Fruit fly (Drosophila melanogaster) whole organism, embryonic: ENCODE data around the gene RpL28.

Experiments used
- ATbp ChIP-seq: fragments of 200-800 bp; sonication (Bioruptor generic); optimal IDR thresholded peaks from 2 replicates; lab custom pipeline; 2017; ENCODE audit warnings: missing biosample characterization, mild to moderate bottlenecking, missing genetic modification characterization, missing genetic modification reagents
- Atf6 ChIP-seq: fragments of 200-800 bp; sonication (Bioruptor generic); IDR thresholded peaks from 2 replicates; pipeline ENCODE4 v1.3.6; 2022; ENCODE audit warnings: missing biosample characterization, missing genetic modification characterization
- CG11695 ChIP-seq: fragments of 200-800 bp; sonication (Bioruptor generic); IDR thresholded peaks from 3 replicates; pipeline ENCODE4 v1.3.6; 2022; ENCODE audit warnings: missing biosample characterization, missing genetic modification characterization
- CG11696 ChIP-seq: fragments of 200-800 bp; sonication (Bioruptor generic); IDR thresholded peaks from 2 replicates; pipeline ENCODE4 v1.3.6; 2022; ENCODE audit warnings: missing biosample characterization, missing genetic modification characterization
- CG12071 ChIP-seq: fragments of 200-800 bp; sonication (Bioruptor generic); optimal IDR thresholded peaks from 3 replicates; lab custom pipeline; 2018; ENCODE audit warnings: missing biosample characterization, mild to moderate bottlenecking, missing genetic modification characterization
- CG12104 ChIP-seq: fragments of 200-800 bp; sonication (Bioruptor generic); optimal IDR thresholded peaks from 3 replicates; lab custom pipeline; 2016; ENCODE audit warnings: missing biosample characterization, missing genetic modification characterization
- CG12391 ChIP-seq: fragments of 200-800 bp; sonication (Bioruptor generic); optimal IDR thresholded peaks from 3 replicates; lab custom pipeline; 2018; ENCODE audit warnings: missing biosample characterization, mild to moderate bottlenecking, missing genetic modification characterization, moderate library complexity
- CG12659 ChIP-seq: fragments of 200-800 bp; sonication (Bioruptor generic); optimal IDR thresholded peaks from 3 replicates; lab custom pipeline; 2017; ENCODE audit warnings: mild to moderate bottlenecking, missing biosample characterization, missing genetic modification reagents, missing genetic modification characterization
- CG13775 ChIP-seq: fragments of 200-800 bp; sonication (Bioruptor generic); optimal IDR thresholded peaks from 3 replicates; lab custom pipeline; 2017; ENCODE audit warnings: missing biosample characterization, mild to moderate bottlenecking, missing genetic modification characterization
- CG14667 ChIP-seq: fragments of 200-800 bp; sonication (Bioruptor generic); IDR thresholded peaks from 2 replicates; pipeline ENCODE4 v1.3.6; 2022; ENCODE audit warnings: missing biosample characterization, missing genetic modification characterization
- CG14710 ChIP-seq: fragments of 200-800 bp; sonication (Bioruptor generic); optimal IDR thresholded peaks from 3 replicates; lab custom pipeline; 2019; ENCODE audit warnings: missing biosample characterization, mild to moderate bottlenecking, missing genetic modification characterization, moderate library complexity
- CG15601 ChIP-seq: fragments of 200-800 bp; sonication (Bioruptor generic); optimal IDR thresholded peaks from 3 replicates; lab custom pipeline; 2019; ENCODE audit warnings: missing biosample characterization, mild to moderate bottlenecking, missing genetic modification characterization, moderate library complexity
- CG16813 ChIP-seq: fragments of 200-800 bp; sonication (Bioruptor generic); IDR thresholded peaks from 3 replicates; pipeline ENCODE4 v1.3.6; 2022; ENCODE audit warnings: missing biosample characterization, missing genetic modification characterization; ENCODE audit not compliant: partially characterized antibody
- CG2678 ChIP-seq: fragments of 200-800 bp; sonication (Bioruptor generic); optimal IDR thresholded peaks from 3 replicates; lab custom pipeline; 2019; ENCODE audit warnings: missing biosample characterization, mild to moderate bottlenecking, missing genetic modification characterization, moderate library complexity
- CG30431 ChIP-seq: fragments of 200-800 bp; sonication (Bioruptor generic); optimal IDR thresholded peaks from 2 replicates; lab custom pipeline; 2017; ENCODE audit warnings: missing biosample characterization, missing genetic modification characterization
- CG34422 ChIP-seq: fragments of 200-800 bp; sonication (Bioruptor generic); IDR thresholded peaks from 3 replicates; pipeline ENCODE4 v1.3.6; 2022; ENCODE audit warnings: missing biosample characterization, missing genetic modification characterization
- CG3726 ChIP-seq: fragments of 200-800 bp; sonication (Bioruptor generic); IDR thresholded peaks from 3 replicates; pipeline ENCODE4, ENCODE4 v1.3.6; 2022; ENCODE audit warnings: missing biosample characterization, missing genetic modification characterization
- CG43689 ChIP-seq: fragments of 200-800 bp; sonication (Bioruptor generic); IDR thresholded peaks from 2 replicates; pipeline ENCODE4 v1.3.6; 2022; ENCODE audit warnings: missing biosample characterization, missing genetic modification characterization
- CG4820 ChIP-seq: fragments of 200-800 bp; sonication (Bioruptor generic); optimal IDR thresholded peaks from 3 replicates; lab custom pipeline; 2016; ENCODE audit warnings: missing biosample characterization, missing genetic modification characterization
- CG5245 ChIP-seq: fragments of 200-800 bp; sonication (Bioruptor generic); optimal IDR thresholded peaks from 3 replicates; lab custom pipeline; 2016; ENCODE audit warnings: missing biosample characterization, missing genetic modification characterization
- CG5953 ChIP-seq: fragments of 200-800 bp; sonication (Bioruptor generic); IDR thresholded peaks from 2 replicates; pipeline ENCODE4 v1.3.6; 2022; ENCODE audit warnings: missing biosample characterization, missing genetic modification characterization
- CG6654 ChIP-seq: fragments of 200-800 bp; sonication (Bioruptor generic); optimal IDR thresholded peaks from 2 replicates; lab custom pipeline; 2017; ENCODE audit warnings: missing biosample characterization, mild to moderate bottlenecking, missing genetic modification characterization
- CG7786 ChIP-seq: fragments of 200-800 bp; sonication (Bioruptor generic); optimal IDR thresholded peaks from 2 replicates; lab custom pipeline; 2016; ENCODE audit warnings: missing biosample characterization, missing genetic modification characterization
- CoRest ChIP-seq: fragments of 200-800 bp; sonication (Bioruptor generic); optimal IDR thresholded peaks from 3 replicates; lab custom pipeline; 2018; ENCODE audit warnings: missing biosample characterization, mild to moderate bottlenecking, missing genetic modification characterization, moderate library complexity
- Dek ChIP-seq: fragments of 200-800 bp; sonication (Bioruptor generic); optimal IDR thresholded peaks from 3 replicates; lab custom pipeline; 2019; ENCODE audit warnings: missing biosample characterization, mild to moderate bottlenecking, missing genetic modification characterization, moderate library complexity
- Ets65A ChIP-seq: fragments of 200-800 bp; sonication (Bioruptor generic); peaks from one replicate; lab custom pipeline; 2016; ENCODE audit warnings: missing biosample characterization, missing genetic modification characterization
- HLH54F ChIP-seq: fragments of 200-800 bp; sonication (Bioruptor generic); optimal IDR thresholded peaks from 3 replicates; lab custom pipeline; 2016; ENCODE audit warnings: missing biosample characterization, missing genetic modification characterization
- HLHmδ ChIP-seq: fragments of 200-800 bp; sonication (Bioruptor generic); optimal IDR thresholded peaks from 2 replicates; lab custom pipeline; 2018; ENCODE audit warnings: missing biosample characterization, mild to moderate bottlenecking, missing genetic modification characterization, moderate library complexity
- Hsf ChIP-seq: fragments of 200-800 bp; sonication (Bioruptor generic); optimal IDR thresholded peaks from 3 replicates; lab custom pipeline; 2016; ENCODE audit warnings: missing biosample characterization, missing genetic modification characterization
- Meics ChIP-seq: fragments of 200-800 bp; sonication (Bioruptor generic); optimal IDR thresholded peaks from 2 replicates; lab custom pipeline; 2017; ENCODE audit warnings: missing biosample characterization, mild to moderate bottlenecking, missing genetic modification characterization
- Neu2 ChIP-seq: fragments of 200-800 bp; sonication (Bioruptor generic); optimal IDR thresholded peaks from 3 replicates; lab custom pipeline; 2016; ENCODE audit warnings: missing biosample characterization, missing genetic modification characterization, borderline replicate concordance
- PHDP ChIP-seq: fragments of 200-800 bp; sonication (Bioruptor generic); optimal IDR thresholded peaks from 3 replicates; lab custom pipeline; 2018; ENCODE audit warnings: missing biosample characterization, mild to moderate bottlenecking, missing genetic modification characterization, moderate library complexity
- bcd ChIP-seq: fragments of 200-800 bp; sonication (Bioruptor generic); optimal IDR thresholded peaks from 2 replicates; lab custom pipeline; 2017; ENCODE audit warnings: missing biosample characterization, mild to moderate bottlenecking, missing genetic modification characterization
- cg ChIP-seq: fragments of 200-800 bp; sonication (Bioruptor generic); optimal IDR thresholded peaks from 3 replicates; lab custom pipeline; 2019; ENCODE audit warnings: missing biosample characterization, mild to moderate bottlenecking, missing genetic modification characterization, moderate library complexity
- chinmo ChIP-seq: fragments of 200-800 bp; sonication (Bioruptor generic); IDR thresholded peaks from 4 replicates; pipeline ENCODE4 v1.3.6; 2022; ENCODE audit warnings: missing biosample characterization, missing genetic modification characterization; ENCODE audit not compliant: partially characterized antibody
- ci ChIP-seq: fragments of 200-800 bp; sonication (Bioruptor generic); IDR thresholded peaks from 3 replicates; pipeline ENCODE4 v1.3.6; 2022; ENCODE audit warnings: missing biosample characterization, missing genetic modification characterization
- corto ChIP-seq: fragments of 200-800 bp; sonication (Bioruptor generic); optimal IDR thresholded peaks from 2 replicates; lab custom pipeline; 2016; ENCODE audit warnings: missing biosample characterization, mild to moderate bottlenecking, missing genetic modification characterization, moderate library complexity
- crp ChIP-seq, 2 experiments: fragments of 200-800 bp; sonication (Bioruptor generic); optimal IDR thresholded peaks; 2 replicates in 1 of 2; 3 replicates in 1 of 2; lab custom pipeline; 2017; ENCODE audit warnings: missing biosample characterization in 2 of 2, missing genetic modification characterization in 2 of 2, mild to moderate bottlenecking in 1 of 2, moderate library complexity in 1 of 2
- exex ChIP-seq: fragments of 200-800 bp; sonication (Bioruptor generic); optimal IDR thresholded peaks from 4 replicates; lab custom pipeline; 2018; ENCODE audit warnings: missing biosample characterization, mild to moderate bottlenecking, missing genetic modification characterization, moderate library complexity
- gem ChIP-seq: fragments of 200-800 bp; sonication (Bioruptor generic); optimal IDR thresholded peaks from 2 replicates; lab custom pipeline; 2019; ENCODE audit warnings: missing biosample characterization, mild to moderate bottlenecking, missing genetic modification characterization, moderate library complexity
- prd ChIP-seq, 3 experiments: fragments of >200 bp in 2 of 3; fragments of 200-800 bp in 1 of 3; sonication (Bioruptor generic) in 1 of 3; optimal IDR thresholded peaks in 2 of 3; IDR thresholded peaks in 1 of 3; 2 replicates in 2 of 3; 3 replicates in 1 of 3; pipeline versions ENCODE4 v1.3.6 to Lab custom; 2017 to 2022; ENCODE audit warnings: missing biosample characterization in 1 of 3, missing genetic modification characterization in 1 of 3
- run ChIP-seq: fragments of 200-800 bp; sonication (Bioruptor generic); optimal IDR thresholded peaks from 3 replicates; lab custom pipeline; 2018; ENCODE audit warnings: missing biosample characterization, mild to moderate bottlenecking, missing genetic modification characterization
- seq ChIP-seq: fragments of 200-800 bp; sonication (Bioruptor generic); IDR thresholded peaks from 2 replicates; pipeline ENCODE4 v1.3.6; 2022; ENCODE audit warnings: missing biosample characterization, missing genetic modification characterization
- sqz ChIP-seq: fragments of 200-800 bp; sonication (Bioruptor generic); optimal IDR thresholded peaks from 3 replicates; lab custom pipeline; 2018; ENCODE audit warnings: missing biosample characterization, mild to moderate bottlenecking, missing genetic modification characterization
- tgo ChIP-seq: fragments of 200-800 bp; sonication (Bioruptor generic); IDR thresholded peaks from 3 replicates; pipeline ENCODE4 v1.3.6; 2022; ENCODE audit warnings: missing biosample characterization, missing genetic modification characterization
- tio ChIP-seq: fragments of 200-800 bp; sonication (Bioruptor generic); optimal IDR thresholded peaks from 2 replicates; lab custom pipeline; 2017; ENCODE audit warnings: missing biosample characterization, missing genetic modification characterization, inconsistent platforms
- yki ChIP-seq: fragments of >200 bp; optimal IDR thresholded peaks from 3 replicates; lab custom pipeline; 2018

The RpL28 gene

DNA sequence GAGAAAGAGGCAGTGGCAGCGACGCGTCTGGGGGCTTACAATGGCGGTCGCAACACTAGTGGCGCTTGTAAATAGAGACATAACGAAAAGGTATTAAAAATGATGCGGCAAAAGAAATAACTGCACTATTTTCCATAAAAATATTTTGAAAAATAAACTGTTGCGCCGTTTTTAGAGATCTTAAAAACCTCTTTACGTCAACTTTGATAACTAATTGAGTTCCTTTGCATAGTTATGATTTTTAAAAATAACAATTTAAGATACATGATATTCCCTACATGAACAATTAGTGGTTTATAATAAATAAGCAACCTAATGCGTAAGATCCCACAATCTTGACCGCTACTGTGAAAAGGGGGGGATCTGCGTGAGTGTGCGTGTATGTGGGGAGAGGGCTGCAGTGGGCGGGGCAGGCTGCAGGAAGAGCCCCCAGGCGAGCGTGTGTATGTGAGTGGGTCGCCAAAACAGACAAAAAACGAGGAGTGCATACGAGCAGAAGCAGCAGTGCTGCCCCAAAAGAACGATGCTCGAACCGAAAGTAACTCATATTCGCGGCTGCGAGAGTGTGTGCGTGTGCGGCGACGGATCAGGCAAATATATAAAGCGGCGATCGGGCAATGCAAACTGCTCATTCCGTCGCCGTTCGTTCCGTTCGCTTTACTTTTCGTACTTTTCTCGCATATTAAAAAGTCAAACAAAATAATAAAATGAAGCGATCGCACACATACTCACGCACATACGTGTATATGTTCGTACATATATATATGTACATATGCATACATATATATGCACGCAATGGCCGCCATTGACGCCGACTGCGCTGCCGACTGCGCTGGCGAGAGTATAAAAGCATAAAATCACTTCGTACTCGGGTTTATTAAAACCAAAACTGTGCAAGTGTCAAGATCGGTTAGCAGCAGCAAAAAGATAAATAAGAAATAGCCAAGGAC, 26.2 kb upstream of the RpL28 start (continued):
- TF ChIP-seq corto (peak; percentile 99), CG12104 (peak; percentile 4), Atf6 (GFP tag; lab: Robert Waterston, UW) (peak; percentile 33; the same call in 1 of the 2 replicates), tgo (GFP tag; lab: Robert Waterston, UW) (0 out of 3 replicates have a peak, but pooled peaks have one; percentile 31), CG12071 (GFP tag; lab: Kevin White, UChicago) (no peak), CG16813 (GFP tag; lab: Robert Waterston, UW) (no peak), CG34422 (GFP tag; lab: Robert Waterston, UW) (0 out of 3 replicates have a peak, but pooled peaks have one; percentile 22), Meics (GFP tag; lab: Kevin White, UChicago) (peak; percentile 14), crp (GFP tag; optimal IDR thresholded peaks at IDR 0.05; lab: Kevin White, UChicago) (no peak), Dek (tag; lab: Kevin White, UChicago) (no peak), ci (GFP tag; lab: Robert Waterston, UW) (peak; percentile 63; the same call in 2 of the 3 replicates), tio (GFP tag; lab: Kevin White, UChicago) (peak; percentile 71), CoRest (tag; lab: Kevin White, UChicago) (peak; percentile 66), CG7786 (peak; percentile 25), CG30431 (GFP tag; lab: Kevin White, UChicago) (peak; percentile 41), PHDP (tag; lab: Kevin White, UChicago) (peak; percentile 35), CG3726 (GFP tag; lab: Robert Waterston, UW) (no peak), CG5245 (GFP tag; lab: Kevin White, UChicago) (peak; percentile 9), CG5953 (GFP tag; lab: Robert Waterston, UW) (peak; percentile 37; the same call in 1 of the 2 replicates), CG4820 (GFP tag; lab: Kevin White, UChicago) (peak; percentile 55), HLHmδ (GFP tag; lab: Kevin White, UChicago) (no peak), CG11696 (GFP tag; lab: Robert Waterston, UW) (peak; percentile 61; the same call in 1 of the 2 replicates), CG14667 (GFP tag; lab: Robert Waterston, UW) (0 out of 2 replicates have a peak, but pooled peaks have one; percentile 12), gem (tag; lab: Kevin White, UChicago) (peak; percentile 45), Hsf (GFP tag; lab: Kevin White, UChicago) (peak; percentile 40), chinmo (GFP tag; lab: Robert Waterston, UW) (0 out of 4 replicates have a peak, but pooled peaks have one; percentile 3), prd (optimal IDR thresholded peaks at IDR 0.05; lab: Kevin White, UChicago) (no peak), prd (GFP tag; IDR thresholded peaks at IDR 0.05; lab: Robert Waterston, UW) (peak; percentile 23; the same call in 1 of the 3 replicates), CG14710 (peak; percentile 3), CG12391 (tag; lab: Kevin White, UChicago) (peak; percentile 44), CG2678 (tag; lab: Kevin White, UChicago) (peak; percentile 50), CG15601 (peak; percentile 31), Ets65A (peak; percentile 92), HLH54F (peak; percentile 23), CG43689 (GFP tag; lab: Robert Waterston, UW) (no peak), exex (no peak), seq (GFP tag; lab: Robert Waterston, UW) (peak; percentile 53), cg (GFP tag; lab: Kevin White, UChicago) (peak; percentile 61), CG11695 (GFP tag; lab: Robert Waterston, UW) (0 out of 3 replicates have a peak, but pooled peaks have one; percentile 25), CG6654 (GFP tag; lab: Kevin White, UChicago) (peak; percentile 7), sqz (GFP tag; lab: Kevin White, UChicago) (no peak), CG12659 (GFP tag; lab: Kevin White, UChicago) (peak; percentile 54), yki (lab: Kevin White, UChicago) (no peak), CG13775 (peak; percentile 31), run (tag; lab: Kevin White, UChicago) (no peak), Neu2 (GFP tag; lab: Kevin White, UChicago) (no peak), ATbp (GFP tag; lab: Kevin White, UChicago) (peak; percentile 35), bcd (GFP tag; lab: Kevin White, UChicago) (peak; percentile 43)
